Fruit fly (Drosophila melanogaster) whole organism, pupa: Measurements from ENCODE around the gene SmydA-2.

ENCODE experiments used
- CG8159 ChIP-seq: fragments of 200-800 bp; sonication (Bioruptor generic); optimal IDR thresholded peaks from 3 replicates; lab custom pipeline; 2018; ENCODE audit warnings: missing biosample characterization, mild to moderate bottlenecking, missing genetic modification characterization, moderate library complexity
- EcR ChIP-seq: fragments of 200-800 bp; sonication (Bioruptor generic); optimal IDR thresholded peaks from 3 replicates; lab custom pipeline; 2019; ENCODE audit warnings: missing biosample characterization, missing genetic modification characterization, mild to moderate bottlenecking, moderate library complexity, missing genetic modification reagents
- Pif1A ChIP-seq: fragments of 200-800 bp; sonication (Bioruptor generic); optimal IDR thresholded peaks from 3 replicates; lab custom pipeline; 2016; ENCODE audit warnings: missing biosample characterization, missing genetic modification characterization
- fd96Ca ChIP-seq: fragments of 200-800 bp; sonication (Bioruptor generic); IDR thresholded peaks from 3 replicates; pipeline ENCODE4 v1.3.6; 2022; ENCODE audit warnings: missing biosample characterization, missing genetic modification characterization

dm6 chr3L:18995667-18996029 is 7.4 kb downstream of the SmydA-2 start:
- TF ChIP-seq EcR (GFP tag; lab: Kevin White, UChicago) (peak; percentile 87), CG8159 (no peak), fd96Ca (no peak), Pif1A (GFP tag; lab: Kevin White, UChicago) (no peak)
